Worm (Caenorhabditis elegans) whole organism, late embryonic: ENCODE results near the gene srx-65.

Experiments used
- elt-4 ChIP-seq: sonication (generic microtip); optimal IDR thresholded peaks from 2 replicates; lab custom pipeline; 2016; ENCODE audit warnings: missing genetic modification characterization, missing compliant biosample characterization
- nfya-1 ChIP-seq: sonication (generic microtip); optimal IDR thresholded peaks from 2 replicates; lab custom pipeline; 2017; ENCODE audit warnings: missing genetic modification characterization, mild to moderate bottlenecking, missing compliant biosample characterization, antibody characterized with exemption, moderate library complexity

ce11 chrV:3929099-3929498, 7.4 kb downstream of the srx-65 start, which contains the start of gene srx-64:
- TF ChIP-seq elt-4 (tag; lab: Kevin White, UChicago) (no peak), nfya-1 (tag; lab: Kevin White, UChicago) (no peak)
